Fruit fly (Drosophila melanogaster) whole organism, embryonic: ENCODE results near the gene Girdin.

Source experiments
- Abd-B ChIP-seq: fragments of 200-800 bp; sonication (Bioruptor generic); optimal IDR thresholded peaks from 2 replicates; lab custom pipeline; 2018; ENCODE audit warnings: missing biosample characterization, mild to moderate bottlenecking, missing genetic modification characterization, moderate library complexity
- Ada2b ChIP-seq: fragments of 200-800 bp; sonication (Bioruptor generic); IDR thresholded peaks from 2 replicates; pipeline ENCODE4 v1.3.6; 2022; ENCODE audit warnings: missing biosample characterization, missing genetic modification characterization
- Asciz ChIP-seq: fragments of 200-800 bp; sonication (Bioruptor generic); optimal IDR thresholded peaks from 2 replicates; lab custom pipeline; 2017; ENCODE audit warnings: missing biosample characterization, mild to moderate bottlenecking, missing genetic modification characterization, missing genetic modification reagents
- Atf3 ChIP-seq: fragments of 200-800 bp; sonication (Bioruptor generic); optimal IDR thresholded peaks from 3 replicates; lab custom pipeline; 2016; ENCODE audit warnings: missing biosample characterization, missing genetic modification characterization
- CG11093 ChIP-seq: fragments of 200-800 bp; sonication (Bioruptor generic); IDR thresholded peaks from 3 replicates; pipeline ENCODE4 v1.3.6; 2022; ENCODE audit warnings: missing biosample characterization, missing genetic modification characterization
- CG12659 ChIP-seq: fragments of 200-800 bp; sonication (Bioruptor generic); optimal IDR thresholded peaks from 3 replicates; lab custom pipeline; 2017; ENCODE audit warnings: mild to moderate bottlenecking, missing biosample characterization, missing genetic modification reagents, missing genetic modification characterization
- CG12942 ChIP-seq: fragments of 200-800 bp; sonication (Bioruptor generic); optimal IDR thresholded peaks from 3 replicates; lab custom pipeline; 2016; ENCODE audit warnings: missing biosample characterization, missing genetic modification characterization
- CG14710 ChIP-seq: fragments of 200-800 bp; sonication (Bioruptor generic); optimal IDR thresholded peaks from 3 replicates; lab custom pipeline; 2019; ENCODE audit warnings: missing biosample characterization, mild to moderate bottlenecking, missing genetic modification characterization, moderate library complexity
- CG14965 ChIP-seq: fragments of 200-800 bp; sonication (Bioruptor generic); optimal IDR thresholded peaks from 2 replicates; lab custom pipeline; 2016; ENCODE audit warnings: missing biosample characterization, missing genetic modification characterization, borderline replicate concordance
- CG15269 ChIP-seq: fragments of 200-800 bp; sonication (Bioruptor generic); optimal IDR thresholded peaks from 2 replicates; lab custom pipeline; 2018; ENCODE audit warnings: missing biosample characterization, mild to moderate bottlenecking, missing genetic modification characterization, moderate library complexity
- CG18764 ChIP-seq: fragments of 200-800 bp; sonication (Bioruptor generic); optimal IDR thresholded peaks from 3 replicates; lab custom pipeline; 2016; ENCODE audit warnings: missing biosample characterization, missing genetic modification characterization
- CG30431 ChIP-seq: fragments of 200-800 bp; sonication (Bioruptor generic); optimal IDR thresholded peaks from 2 replicates; lab custom pipeline; 2017; ENCODE audit warnings: missing biosample characterization, missing genetic modification characterization
- CG3726 ChIP-seq: fragments of 200-800 bp; sonication (Bioruptor generic); IDR thresholded peaks from 3 replicates; pipeline ENCODE4, ENCODE4 v1.3.6; 2022; ENCODE audit warnings: missing biosample characterization, missing genetic modification characterization
- CG5180 ChIP-seq: fragments of 200-800 bp; sonication (Bioruptor generic); optimal IDR thresholded peaks from 3 replicates; lab custom pipeline; 2017; ENCODE audit warnings: missing biosample characterization, missing genetic modification characterization, mild to moderate bottlenecking, moderate library complexity, missing genetic modification reagents
- CG5953 ChIP-seq: fragments of 200-800 bp; sonication (Bioruptor generic); IDR thresholded peaks from 2 replicates; pipeline ENCODE4 v1.3.6; 2022; ENCODE audit warnings: missing biosample characterization, missing genetic modification characterization
- CG7357 ChIP-seq: fragments of 200-800 bp; sonication (Bioruptor generic); IDR thresholded peaks from 3 replicates; pipeline ENCODE4 v1.3.6; 2022; ENCODE audit warnings: missing biosample characterization, missing genetic modification characterization
- CG7745 ChIP-seq: fragments of 200-800 bp; sonication (Bioruptor generic); optimal IDR thresholded peaks from 2 replicates; lab custom pipeline; 2018; ENCODE audit warnings: missing biosample characterization, mild to moderate bottlenecking, missing genetic modification characterization, moderate library complexity
- CG8281 ChIP-seq: fragments of 200-800 bp; sonication (Bioruptor generic); optimal IDR thresholded peaks from 2 replicates; lab custom pipeline; 2018; ENCODE audit warnings: missing biosample characterization, mild to moderate bottlenecking, missing genetic modification characterization, moderate library complexity
- CG8478 ChIP-seq: fragments of >200 bp; optimal IDR thresholded peaks from 2 replicates; lab custom pipeline; 2018
- CG9727 ChIP-seq: fragments of 200-800 bp; sonication (Bioruptor generic); optimal IDR thresholded peaks from 3 replicates; lab custom pipeline; 2017; ENCODE audit warnings: missing biosample characterization, mild to moderate bottlenecking, missing genetic modification characterization
- CG9817 ChIP-seq: fragments of 200-800 bp; sonication (Bioruptor generic); optimal IDR thresholded peaks from 2 replicates; lab custom pipeline; 2018; ENCODE audit warnings: missing biosample characterization, mild to moderate bottlenecking, missing genetic modification characterization, moderate library complexity
- CG9932 ChIP-seq: fragments of 200-800 bp; sonication (Bioruptor generic); IDR thresholded peaks from 2 replicates; pipeline ENCODE4 v1.3.6; 2022; ENCODE audit warnings: missing biosample characterization, missing genetic modification characterization
- D19B ChIP-seq: fragments of 200-800 bp; sonication (Bioruptor generic); optimal IDR thresholded peaks from 2 replicates; lab custom pipeline; 2017; ENCODE audit warnings: missing biosample characterization, mild to moderate bottlenecking, missing genetic modification characterization
- Hr3 ChIP-seq: fragments of 200-800 bp; sonication (Bioruptor generic); optimal IDR thresholded peaks from 3 replicates; lab custom pipeline; 2016; ENCODE audit warnings: missing biosample characterization, missing genetic modification characterization
- Lpt ChIP-seq: fragments of >200 bp; optimal IDR thresholded peaks from 2 replicates; lab custom pipeline; 2018; ENCODE audit warnings: missing biosample characterization, missing genetic modification characterization
- Mrtf ChIP-seq: fragments of 200-800 bp; sonication (Bioruptor generic); IDR thresholded peaks from 3 replicates; pipeline ENCODE4 v1.3.6; 2022; ENCODE audit warnings: missing biosample characterization, missing genetic modification characterization
- Ravus ChIP-seq: fragments of 200-800 bp; sonication (Bioruptor generic); IDR thresholded peaks from 2 replicates; pipeline ENCODE4 v1.3.6; 2022; ENCODE audit warnings: missing biosample characterization, missing genetic modification characterization
- Side ChIP-seq: fragments of 200-800 bp; sonication (Bioruptor generic); optimal IDR thresholded peaks from 2 replicates; lab custom pipeline; 2016; ENCODE audit warnings: missing biosample characterization, missing genetic modification characterization
- amos ChIP-seq: fragments of 200-800 bp; sonication (Bioruptor generic); IDR thresholded peaks from 2 replicates; pipeline ENCODE4 v1.3.6; 2022; ENCODE audit warnings: missing biosample characterization, missing genetic modification characterization; ENCODE audit not compliant: partially characterized antibody
- aop ChIP-seq: fragments of 200-800 bp; sonication (Bioruptor generic); IDR thresholded peaks from 2 replicates; pipeline ENCODE4 v1.3.6; 2022; ENCODE audit warnings: missing biosample characterization, missing genetic modification characterization
- ap ChIP-seq: fragments of 200-800 bp; sonication (Bioruptor generic); IDR thresholded peaks from 2 replicates; pipeline ENCODE4 v1.3.6; 2022; ENCODE audit warnings: missing biosample characterization, missing genetic modification characterization
- ash1 ChIP-seq: fragments of 200-800 bp; sonication (Bioruptor generic); optimal IDR thresholded peaks from 2 replicates; lab custom pipeline; 2018; ENCODE audit warnings: missing biosample characterization, mild to moderate bottlenecking, missing genetic modification characterization
- chinmo ChIP-seq: fragments of 200-800 bp; sonication (Bioruptor generic); IDR thresholded peaks from 4 replicates; pipeline ENCODE4 v1.3.6; 2022; ENCODE audit warnings: missing biosample characterization, missing genetic modification characterization; ENCODE audit not compliant: partially characterized antibody
- chn ChIP-seq: fragments of 200-800 bp; sonication (Bioruptor generic); optimal IDR thresholded peaks from 2 replicates; lab custom pipeline; 2016; ENCODE audit warnings: missing biosample characterization, missing genetic modification characterization
- disco-r ChIP-seq: fragments of 200-800 bp; sonication (Bioruptor generic); optimal IDR thresholded peaks from 2 replicates; lab custom pipeline; 2016; ENCODE audit warnings: missing biosample characterization, missing genetic modification characterization
- gcm2 ChIP-seq: fragments of 200-800 bp; sonication (Bioruptor generic); optimal IDR thresholded peaks from 2 replicates; lab custom pipeline; 2016; ENCODE audit warnings: missing biosample characterization, missing genetic modification characterization
- klu ChIP-seq: fragments of 200-800 bp; sonication (Bioruptor generic); IDR thresholded peaks from 2 replicates; pipeline ENCODE4 v1.3.6; 2022; ENCODE audit warnings: missing biosample characterization, missing genetic modification characterization
- knrl ChIP-seq: fragments of 200-800 bp; sonication (Bioruptor generic); IDR thresholded peaks from 3 replicates; pipeline ENCODE4 v1.3.6; 2022; ENCODE audit warnings: missing biosample characterization, missing genetic modification characterization; ENCODE audit not compliant: partially characterized antibody
- lilli ChIP-seq: fragments of 200-800 bp; sonication (Bioruptor generic); optimal IDR thresholded peaks from 3 replicates; lab custom pipeline; 2016; ENCODE audit warnings: missing biosample characterization, missing genetic modification characterization
- onecut ChIP-seq: fragments of 200-800 bp; sonication (Bioruptor generic); IDR thresholded peaks from 2 replicates; pipeline ENCODE4 v1.3.6; 2022; ENCODE audit warnings: missing biosample characterization, missing genetic modification characterization
- psq ChIP-seq: fragments of 200-800 bp; sonication (Bioruptor generic); optimal IDR thresholded peaks from 2 replicates; lab custom pipeline; 2017; ENCODE audit warnings: missing biosample characterization, missing genetic modification characterization
- pum ChIP-seq: fragments of 200-800 bp; sonication (Bioruptor generic); optimal IDR thresholded peaks from 2 replicates; lab custom pipeline; 2016; ENCODE audit warnings: missing biosample characterization, missing genetic modification characterization
- sens ChIP-seq: fragments of 200-800 bp; sonication (Bioruptor generic); peaks from one replicate; lab custom pipeline; 2016; ENCODE audit warnings: missing biosample characterization, missing genetic modification characterization
- seq ChIP-seq: fragments of 200-800 bp; sonication (Bioruptor generic); IDR thresholded peaks from 2 replicates; pipeline ENCODE4 v1.3.6; 2022; ENCODE audit warnings: missing biosample characterization, missing genetic modification characterization
- slou ChIP-seq: fragments of 200-800 bp; sonication (Bioruptor generic); optimal IDR thresholded peaks from 3 replicates; lab custom pipeline; 2016; ENCODE audit warnings: missing biosample characterization, missing genetic modification characterization
- ssp ChIP-seq: fragments of 200-800 bp; sonication (Bioruptor generic); IDR thresholded peaks from 2 replicates; pipeline ENCODE4 v1.3.6; 2022; ENCODE audit warnings: missing biosample characterization, missing genetic modification characterization
- tna ChIP-seq: fragments of 200-800 bp; sonication (Bioruptor generic); IDR thresholded peaks from 2 replicates; pipeline ENCODE4 v1.3.6; 2022; ENCODE audit warnings: missing biosample characterization, missing genetic modification characterization; ENCODE audit not compliant: partially characterized antibody
- twi ChIP-seq: fragments of 200-800 bp; optimal IDR thresholded peaks from 2 replicates; lab custom pipeline; 2019; ENCODE audit warnings: missing biosample characterization, mild to moderate bottlenecking, missing genetic modification characterization, moderate library complexity
- wek ChIP-seq: fragments of 200-800 bp; sonication (Bioruptor generic); optimal IDR thresholded peaks from 3 replicates; lab custom pipeline; 2018; ENCODE audit warnings: missing biosample characterization, mild to moderate bottlenecking, missing genetic modification characterization, moderate library complexity

Gene Girdin

DNA sequence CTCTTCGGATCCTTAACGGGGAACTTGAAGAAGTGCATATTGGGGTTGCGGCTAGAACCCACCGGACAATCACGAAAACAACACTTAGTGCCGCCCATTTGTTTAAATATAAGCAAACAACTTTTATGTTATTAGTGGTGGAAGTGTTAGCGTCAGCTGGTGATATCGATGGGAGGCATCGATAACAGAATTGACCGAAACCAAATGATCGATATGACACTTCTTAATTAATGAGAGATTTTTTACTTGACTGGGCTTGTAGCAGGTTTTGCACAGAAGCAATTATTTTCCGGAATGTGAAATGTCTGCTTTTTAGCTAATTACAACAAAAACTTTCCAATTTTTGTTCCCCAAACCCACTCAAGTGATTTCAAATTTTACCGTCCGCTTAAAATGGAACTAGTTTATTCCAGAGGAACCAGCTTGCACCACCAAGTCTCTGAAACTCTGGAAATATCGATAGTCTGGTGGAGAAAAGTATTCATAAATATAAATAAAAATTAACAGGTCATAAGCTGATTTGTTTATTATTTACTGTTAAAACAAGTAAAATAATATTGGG lies 13.7 kb downstream of the Girdin start, which contains the start of gene CG14965 (continued):
- TF ChIP-seq CG14710 (tag; lab: Kevin White, UChicago): no peak
- peak; percentile 87 for TF ChIP-seq amos (GFP tag; lab: Robert Waterston, UW)
- no peak for TF ChIP-seq D19B
- TF ChIP-seq klu (GFP tag; lab: Robert Waterston, UW): no peak
- TF ChIP-seq psq (GFP tag; lab: Kevin White, UChicago): no peak
- peak; percentile 78 for TF ChIP-seq tna (GFP tag; lab: Robert Waterston, UW)

DNA sequence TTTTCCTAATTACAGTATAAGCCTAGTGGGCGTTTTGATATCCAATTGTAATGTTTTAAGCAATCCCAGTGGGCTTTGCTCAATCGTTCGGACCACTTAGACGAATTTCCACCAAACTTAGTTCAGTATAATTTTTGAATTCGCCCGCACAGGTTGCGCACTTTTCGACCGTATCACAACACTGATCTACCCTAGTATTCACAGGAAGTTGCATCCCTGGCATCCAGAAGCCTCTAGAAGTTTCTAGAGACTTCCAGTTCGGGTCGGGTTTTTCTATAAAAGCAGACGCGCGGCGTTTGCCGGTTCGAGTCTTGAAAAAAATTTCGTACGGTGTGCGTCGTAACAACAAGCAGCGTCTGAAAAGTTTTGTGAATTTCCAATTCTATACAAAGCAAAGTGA lies 14.2 kb downstream of the Girdin start, which contains the start of gene Hsp83:
TSS of gene Hsp83 (plus strand) at position 58 of the 400 bp plus-strand sequence.
- TF ChIP-seq ssp (GFP tag; lab: Robert Waterston, UW) (peak; percentile 65), lilli (GFP tag; lab: Kevin White, UChicago) (peak; percentile 88), Side (GFP tag; lab: Kevin White, UChicago) (peak; percentile 98), CG9727 (GFP tag; lab: Kevin White, UChicago) (peak; percentile 95), Ada2b (GFP tag; lab: Robert Waterston, UW) (peak; percentile 68; the same call in 1 of the 2 replicates), CG8281 (peak; percentile 74), sens (GFP tag; lab: Kevin White, UChicago) (peak; percentile 97), aop (GFP tag; lab: Robert Waterston, UW) (0 out of 2 replicates have a peak, but pooled peaks have one; percentile 41), Lpt (GFP tag; lab: Kevin White, UChicago) (no peak), Abd-B (GFP tag; lab: Kevin White, UChicago) (no peak), gcm2 (peak; percentile 92), CG9932 (GFP tag; lab: Robert Waterston, UW) (peak; percentile 84), Asciz (GFP tag; lab: Kevin White, UChicago) (peak; percentile 97), wek (GFP tag; lab: Kevin White, UChicago) (peak; percentile 97), pum (peak; percentile 81), CG12942 (GFP tag; lab: Kevin White, UChicago) (peak; percentile 76), CG5180 (GFP tag; lab: Kevin White, UChicago) (peak; percentile 92), CG11093 (GFP tag; lab: Robert Waterston, UW) (peak; percentile 73; the same call in 2 of the 3 replicates), chinmo (GFP tag; lab: Robert Waterston, UW) (peak; percentile 84; the same call in 3 of the 4 replicates), Hr3 (GFP tag; lab: Kevin White, UChicago) (peak; percentile 73), CG30431 (GFP tag; lab: Kevin White, UChicago) (peak; percentile 89), disco-r (GFP tag; lab: Kevin White, UChicago) (peak; percentile 91), CG15269 (tag; lab: Kevin White, UChicago) (peak; percentile 95), chn (peak; percentile 79), CG5953 (GFP tag; lab: Robert Waterston, UW) (peak; percentile 94), Atf3 (GFP tag; lab: Kevin White, UChicago) (peak; percentile 91), knrl (GFP tag; lab: Robert Waterston, UW) (no peak), CG18764 (peak; percentile 93), seq (GFP tag; lab: Robert Waterston, UW) (peak; percentile 92), CG3726 (peak; percentile 90), CG7745 (tag; lab: Kevin White, UChicago) (peak; percentile 80), CG8478 (lab: Kevin White, UChicago) (no peak), twi (peak; percentile 76), onecut (GFP tag; lab: Robert Waterston, UW) (peak; percentile 96), Ravus (GFP tag; lab: Robert Waterston, UW) (peak; percentile 25; the same call in 1 of the 2 replicates), ash1 (peak; percentile 99), Mrtf (GFP tag; lab: Robert Waterston, UW) (peak; percentile 78; the same call in 2 of the 3 replicates), CG12659 (GFP tag; lab: Kevin White, UChicago) (peak; percentile 98), ap (GFP tag; lab: Robert Waterston, UW) (peak; percentile 88), CG7357 (GFP tag; lab: Robert Waterston, UW) (peak; percentile 61; the same call in 2 of the 3 replicates), CG9817 (tag; lab: Kevin White, UChicago) (peak; percentile 88), CG14965 (peak; percentile 93), slou (GFP tag; lab: Kevin White, UChicago) (peak; percentile 81)
